Fruit fly (Drosophila melanogaster): Measurements from ENCODE around the gene swm.

swm gene

dm6 chr2L:19484539-19484938 lies 8.5 kb upstream of the swm start, which contains the start of the genes CG10195 and CG13084 (continued):
- TF ChIP-seq tio (GFP tag; optimal IDR thresholded peaks at IDR 0.05) (no peak), pnt (GFP tag; optimal IDR thresholded peaks at IDR 0.05) (no peak), CG16813 (GFP tag; IDR thresholded peaks at IDR 0.05; ENCODE audit: partially characterized antibody) (no peak; the same call in 2 of the 3 replicates), maf-S (GFP tag; optimal IDR thresholded peaks at IDR 0.05) (no peak), pum (GFP tag; optimal IDR thresholded peaks at IDR 0.05) (no peak), CG31388 (GFP tag; optimal IDR thresholded peaks at IDR 0.05) (no peak), CG9609 (GFP tag; optimal IDR thresholded peaks at IDR 0.05) (no peak), CG2875 (GFP tag; optimal IDR thresholded peaks at IDR 0.05) (no peak), wdn (GFP tag; IDR thresholded peaks at IDR 0.05) (no peak), MBD-R2 (GFP tag; IDR thresholded peaks at IDR 0.05) (peak; percentile 18; the same call in 1 of the 2 replicates), ac (GFP tag; optimal IDR thresholded peaks at IDR 0.05) (no peak), dm (GFP tag; optimal IDR thresholded peaks at IDR 0.05) (no peak), CG13894 (tag; optimal IDR thresholded peaks at IDR 0.05) (no peak), CG2120 (GFP tag; optimal IDR thresholded peaks at IDR 0.05) (no peak), Xrp1 (GFP tag; IDR thresholded peaks at IDR 0.05) (no peak), CG15696 (tag; optimal IDR thresholded peaks at IDR 0.05) (no peak), Dp (GFP tag; optimal IDR thresholded peaks at IDR 0.05) (peak; percentile 80), CrebB (tag; optimal IDR thresholded peaks at IDR 0.05) (no peak), PHDP (tag; optimal IDR thresholded peaks at IDR 0.05) (no peak), CTCF (GFP tag; optimal IDR thresholded peaks at IDR 0.05) (no peak), HLH4C (GFP tag; IDR thresholded peaks at IDR 0.05; ENCODE audit: partially characterized antibody) (peak; percentile 15; the same call in 1 of the 3 replicates), vnd (GFP tag; IDR thresholded peaks at IDR 0.05; ENCODE audit: partially characterized antibody) (0 out of 3 replicates have a peak, but pooled peaks have one; percentile 20), Opbp (GFP tag; IDR thresholded peaks at IDR 0.05; ENCODE audit: partially characterized antibody) (peak; percentile 32; the same call in 1 of the 3 replicates), seq (GFP tag; IDR thresholded peaks at IDR 0.05) (no peak), ato (GFP tag; IDR thresholded peaks at IDR 0.05; ENCODE audit: partially characterized antibody) (0 out of 2 replicates have a peak, but pooled peaks have one; percentile 34), CG6654 (GFP tag; optimal IDR thresholded peaks at IDR 0.05) (no peak), Bgb (GFP tag; IDR thresholded peaks at IDR 0.05; ENCODE audit: partially characterized antibody) (peak; percentile 27; the same call in 1 of the 2 replicates), CG7786 (GFP tag; optimal IDR thresholded peaks at IDR 0.05) (no peak), cato (GFP tag; optimal IDR thresholded peaks at IDR 0.05; ENCODE audit: borderline replicate concordance) (no peak), sna (GFP tag; IDR thresholded peaks at IDR 0.05; ENCODE audit: partially characterized antibody) (peak; percentile 74), CG13287 (GFP tag; IDR thresholded peaks at IDR 0.05; ENCODE audit: partially characterized antibody) (peak; percentile 64), CG9215 (GFP tag; IDR thresholded peaks at IDR 0.05) (no peak), HmgD (GFP tag; optimal IDR thresholded peaks at IDR 0.05) (no peak), amos (GFP tag; IDR thresholded peaks at IDR 0.05; ENCODE audit: partially characterized antibody) (peak; percentile 28; the same call in 1 of the 2 replicates), bbx (GFP tag; IDR thresholded peaks at IDR 0.05; ENCODE audit: partially characterized antibody) (peak; percentile 62; the same call in 1 of the 2 replicates), MTF-1 (GFP tag; optimal IDR thresholded peaks at IDR 0.05; ENCODE audit: borderline replicate concordance) (no peak), crp (GFP tag; optimal IDR thresholded peaks at IDR 0.05) (peak in 1 of 2 experiments; percentile 81), CG2129 (GFP tag; IDR thresholded peaks at IDR 0.05; ENCODE audit: partially characterized antibody) (no peak), CG10209 (GFP tag; optimal IDR thresholded peaks at IDR 0.05) (no peak), chinmo (GFP tag; IDR thresholded peaks at IDR 0.05; ENCODE audit: partially characterized antibody) (no peak), CG42726 (GFP tag; IDR thresholded peaks at IDR 0.05; ENCODE audit: partially characterized antibody) (no peak), kah (GFP tag; optimal IDR thresholded peaks at IDR 0.05) (peak; percentile 3), nerfin-2 (GFP tag; IDR thresholded peaks at IDR 0.05; ENCODE audit: partially characterized antibody) (0 out of 2 replicates have a peak, but pooled peaks have one; percentile 35), CG12391 (tag; optimal IDR thresholded peaks at IDR 0.05) (no peak), Ets65A (GFP tag) (no peak), Dfd (GFP tag; optimal IDR thresholded peaks at IDR 0.05) (no peak), gcm2 (GFP tag; optimal IDR thresholded peaks at IDR 0.05) (no peak), Dip2 (GFP tag; IDR thresholded peaks at IDR 0.05) (no peak), Rfx (GFP tag; IDR thresholded peaks at IDR 0.05) (no peak)

Measured in whole organism, embryonic.